Worm (Caenorhabditis elegans): Measurements from ENCODE around the gene skr-16.

DNA sequence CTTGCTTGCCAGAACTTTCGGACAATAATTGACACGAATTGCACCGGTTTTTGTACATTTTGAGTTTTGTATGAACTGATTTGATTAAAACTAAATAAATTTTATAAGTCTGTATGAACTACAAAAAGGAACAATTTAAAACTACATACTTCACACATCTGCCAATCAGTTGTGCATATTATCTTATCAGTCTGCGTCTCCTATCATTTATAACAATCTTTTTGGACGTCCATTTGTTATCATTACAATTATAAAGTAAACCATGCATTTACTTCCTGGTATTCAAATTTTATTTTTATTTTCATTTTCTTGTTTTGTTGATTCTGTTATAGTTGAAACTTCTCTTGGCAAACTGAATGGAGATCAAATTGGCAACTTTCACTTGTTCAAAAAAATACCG lies 11.8 kb downstream of the skr-16 start, which contains the start of gene cest-10:
- TF ChIP-seq cog-1 (tag; optimal IDR thresholded peaks at IDR 0.05), result no peak
- no peak for TF ChIP-seq ztf-29 (GFP tag; IDR thresholded peaks at IDR 0.05)
- TF ChIP-seq ref-1 (GFP tag; conservative IDR thresholded peaks at IDR 0.05), result no peak
- TF ChIP-seq flt-1 (GFP tag; IDR thresholded peaks at IDR 0.05), result no peak
- TF ChIP-seq ztf-23 (GFP tag; IDR thresholded peaks at IDR 0.05), result no peak
- TF ChIP-seq med-1 (GFP tag; optimal IDR thresholded peaks at IDR 0.05; ENCODE audit: insufficient read depth), result no peak
- TF ChIP-seq klf-2 (GFP tag; conservative IDR thresholded peaks at IDR 0.05), result no peak

Data from whole organism, midembryonic.